Fruit fly (Drosophila melanogaster): ENCODE measurements around the gene CG12395.

Gene CG12395

DNA sequence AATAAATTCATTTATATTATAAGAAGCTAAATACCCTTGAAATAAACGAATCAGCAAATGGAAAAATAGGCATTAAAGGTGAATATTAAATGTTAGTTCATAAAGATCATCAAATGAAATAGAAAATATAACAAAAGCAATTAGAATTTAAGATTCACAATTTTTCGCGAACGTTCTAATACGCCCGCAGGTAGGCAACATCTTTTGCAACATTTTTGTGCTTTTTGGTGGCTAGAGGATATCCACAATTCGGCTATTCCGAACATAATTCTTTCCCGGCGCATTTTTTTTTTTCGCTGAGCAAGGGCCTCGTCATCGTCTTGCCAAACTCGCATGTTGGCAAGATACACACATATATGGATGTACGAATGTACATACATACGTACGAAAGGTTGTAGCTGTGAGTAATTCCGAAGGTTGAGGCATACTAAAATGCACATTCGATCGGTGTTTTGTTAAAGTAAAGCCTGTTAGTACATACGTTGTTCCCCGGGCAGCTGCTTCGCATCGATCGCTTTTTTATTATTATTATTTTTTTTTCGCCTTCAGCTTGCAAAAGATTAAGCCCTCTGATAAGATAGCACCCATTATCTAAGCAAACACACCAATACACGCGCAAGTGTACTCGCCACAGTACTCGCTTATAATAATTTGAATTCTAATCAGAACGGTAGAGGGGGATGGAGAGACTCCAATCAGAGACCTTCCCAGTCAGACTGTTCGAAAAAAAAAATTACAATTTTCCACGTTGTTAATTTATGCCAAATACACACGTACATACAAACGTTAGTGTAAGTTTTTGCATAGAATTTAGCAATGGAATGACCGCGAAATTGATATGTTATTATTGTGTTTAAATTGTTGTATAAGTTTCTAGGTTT is 39.9 kb upstream of the CG12395 start (continued):
- TF ChIP-seq mam (GFP tag; optimal IDR thresholded peaks at IDR 0.05) (peak; percentile 58), usp (GFP tag; optimal IDR thresholded peaks at IDR 0.05) (no peak), gem (tag; optimal IDR thresholded peaks at IDR 0.05) (peak; percentile 47), CG14860 (GFP tag; IDR thresholded peaks at IDR 0.05; ENCODE audit: partially characterized antibody) (no peak), vfl (GFP tag; optimal IDR thresholded peaks at IDR 0.05) (no peak), crol (GFP tag; IDR thresholded peaks at IDR 0.05) (no peak), zfh1 (GFP tag; IDR thresholded peaks at IDR 0.05) (no peak), Dref (GFP tag; IDR thresholded peaks at IDR 0.05) (no peak), TFAM (GFP tag; optimal IDR thresholded peaks at IDR 0.05) (no peak), CG6689 (GFP tag; IDR thresholded peaks at IDR 0.05) (no peak), CG7928 (GFP tag; optimal IDR thresholded peaks at IDR 0.05) (no peak), luna (GFP tag; optimal IDR thresholded peaks at IDR 0.05) (no peak), CG7786 (GFP tag; optimal IDR thresholded peaks at IDR 0.05) (peak; percentile 41), CG32772 (GFP tag; IDR thresholded peaks at IDR 0.05) (no peak), gfzf (GFP tag; optimal IDR thresholded peaks at IDR 0.05) (no peak), Dip3 (GFP tag; optimal IDR thresholded peaks at IDR 0.05) (peak; percentile 51), B-H2 (GFP tag; optimal IDR thresholded peaks at IDR 0.05) (no peak), Antp (GFP tag; optimal IDR thresholded peaks at IDR 0.05) (peak; percentile 25), CG34224 (GFP tag; IDR thresholded peaks at IDR 0.05; ENCODE audit: partially characterized antibody) (no peak), Hey (tag; optimal IDR thresholded peaks at IDR 0.05) (no peak), Deaf1 (tag; optimal IDR thresholded peaks at IDR 0.05) (no peak), sug (tag; optimal IDR thresholded peaks at IDR 0.05) (peak; percentile 34), Lhr (GFP tag; optimal IDR thresholded peaks at IDR 0.05) (no peak), CG18764 (GFP tag; optimal IDR thresholded peaks at IDR 0.05) (no peak), jumu (GFP tag; optimal IDR thresholded peaks at IDR 0.05) (no peak), ken (GFP tag; IDR thresholded peaks at IDR 0.05) (no peak), CoRest (tag; optimal IDR thresholded peaks at IDR 0.05) (peak; percentile 17), CHES-1-like (GFP tag; optimal IDR thresholded peaks at IDR 0.05) (no peak), CG12659 (GFP tag; optimal IDR thresholded peaks at IDR 0.05) (peak; percentile 6), nmo (GFP tag; optimal IDR thresholded peaks at IDR 0.05) (no peak), CG12219 (GFP tag; optimal IDR thresholded peaks at IDR 0.05) (no peak), Lim3 (GFP tag; IDR thresholded peaks at IDR 0.05) (no peak), CG2116 (GFP tag; optimal IDR thresholded peaks at IDR 0.05) (no peak), Doc3 (GFP tag; IDR thresholded peaks at IDR 0.05; ENCODE audit: partially characterized antibody) (no peak), fu2 (GFP tag; optimal IDR thresholded peaks at IDR 0.05) (peak; percentile 4), br (optimal IDR thresholded peaks at IDR 0.05) (no peak), sr (GFP tag; IDR thresholded peaks at IDR 0.05) (no peak), gcm2 (GFP tag; optimal IDR thresholded peaks at IDR 0.05) (peak; percentile 26), CG10654 (GFP tag; optimal IDR thresholded peaks at IDR 0.05) (no peak), CG8388 (GFP tag; optimal IDR thresholded peaks at IDR 0.05) (no peak), CG7839 (tag; optimal IDR thresholded peaks at IDR 0.05) (peak; percentile 56), CG18599 (GFP tag; optimal IDR thresholded peaks at IDR 0.05) (peak; percentile 49), ems (GFP tag; optimal IDR thresholded peaks at IDR 0.05) (no peak), Vsx1 (GFP tag; optimal IDR thresholded peaks at IDR 0.05) (no peak), unc-4 (GFP tag; IDR thresholded peaks at IDR 0.05; ENCODE audit: partially characterized antibody) (no peak), Ravus (GFP tag; IDR thresholded peaks at IDR 0.05) (no peak), gro (GFP tag; optimal IDR thresholded peaks at IDR 0.05) (peak; percentile 28), CG17385 (GFP tag; optimal IDR thresholded peaks at IDR 0.05) (no peak), Scr (GFP tag; IDR thresholded peaks at IDR 0.05; ENCODE audit: partially characterized antibody) (no peak), unpg (GFP tag; optimal IDR thresholded peaks at IDR 0.05) (peak; percentile 16)
